Fruit fly (Drosophila melanogaster) whole organism, wandering third instar larva: ENCODE measurements around the gene baf.
A peak's percentile ranks its signal among the peaks of the same experiment; 100 is the strongest.

Experiments used
- CG9705 ChIP-seq: fragments of 200-800 bp; sonication (Bioruptor generic); optimal IDR thresholded peaks from 2 replicates; lab custom pipeline; 2018; ENCODE audit warnings: missing biosample characterization, mild to moderate bottlenecking, missing genetic modification characterization
- Dif ChIP-seq: fragments of 200-275, 200-300 bp; sonication (Bioruptor generic); optimal IDR thresholded peaks from 2 replicates; lab custom pipeline; 2018; ENCODE audit warnings: missing biosample characterization, missing genetic modification characterization; ENCODE audit not compliant: partially characterized antibody
- Myc ChIP-seq: fragments of >200 bp; optimal IDR thresholded peaks from 2 replicates; lab custom pipeline; 2017
- Vsx2 ChIP-seq: fragments of 200-300, 225-300 bp; sonication (Bioruptor generic); optimal IDR thresholded peaks from 2 replicates; lab custom pipeline; 2018; ENCODE audit warnings: missing biosample characterization, missing genetic modification characterization; ENCODE audit not compliant: partially characterized antibody
- br ChIP-seq: fragments of 200-800 bp; sonication (Bioruptor generic); optimal IDR thresholded peaks from 2 replicates; lab custom pipeline; 2016; ENCODE audit warnings: missing biosample characterization, missing genetic modification characterization
- tai ChIP-seq: sonication (Bioruptor generic); optimal IDR thresholded peaks from 2 replicates; lab custom pipeline; 2016; ENCODE audit warnings: missing biosample characterization, missing genetic modification characterization
- woc ChIP-seq: sonication (Bioruptor generic); optimal IDR thresholded peaks from 2 replicates; lab custom pipeline; 2016; ENCODE audit warnings: missing biosample characterization, mild to moderate bottlenecking, missing genetic modification characterization

DNA sequence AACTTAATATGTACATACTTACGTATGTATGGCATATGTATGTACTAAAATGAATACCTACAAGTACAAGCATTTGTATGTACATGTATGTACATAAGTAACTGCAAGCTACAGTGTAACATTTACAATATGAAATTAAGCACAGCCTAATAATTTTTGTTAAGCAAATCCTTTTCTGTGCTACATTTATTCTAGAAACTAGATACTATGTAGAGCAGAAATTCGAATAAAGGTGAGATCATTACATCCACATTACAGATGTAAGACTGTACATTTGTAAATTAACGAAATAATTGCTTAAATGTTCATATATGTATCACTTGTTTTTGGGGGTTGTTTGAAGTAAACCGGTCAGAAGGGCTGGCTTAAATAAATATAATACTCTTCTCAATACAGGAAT is 37.3 kb upstream of the baf start:
- TF ChIP-seq tai (GFP tag; lab: Kevin White, UChicago) = peak; percentile 75
- TF ChIP-seq Myc (lab: Kevin White, UChicago) = no peak
- TF ChIP-seq Vsx2 (GFP tag; lab: Kevin White, UChicago) = no peak
- TF ChIP-seq br (GFP tag; lab: Kevin White, UChicago) = peak; percentile 60
- TF ChIP-seq CG9705 (GFP tag; lab: Kevin White, UChicago) = peak; percentile 16
- TF ChIP-seq woc (GFP tag; lab: Kevin White, UChicago) = peak; percentile 15
- TF ChIP-seq Dif = no peak
